Worm (Caenorhabditis elegans) whole organism, L4 larva: Measurements from ENCODE around the gene C34D4.2.

Source experiments
- F10B5.3 ChIP-seq: sonication (generic microtip); optimal IDR thresholded peaks from 2 replicates; lab custom pipeline; 2016; ENCODE audit warnings: mild to moderate bottlenecking, missing genetic modification characterization, missing compliant biosample characterization
- R02D3.7 ChIP-seq: fragments of 150-350 bp; sonication (generic microtip); optimal IDR thresholded peaks from 3 replicates; lab custom pipeline; 2014; ENCODE audit warnings: missing biosample characterization, missing genetic modification characterization
- T20F7.1 ChIP-seq: fragments of 200-800 bp; sonication (Bioruptor generic); optimal IDR thresholded peaks from 2 replicates; lab custom pipeline; 2018; ENCODE audit warnings: mild to moderate bottlenecking, missing genetic modification characterization, missing compliant biosample characterization
- T26A8.4 ChIP-seq: fragments of 200-800 bp; sonication (Bioruptor generic); IDR thresholded peaks from 2 replicates; pipeline ENCODE4 v1.3.6; 2022; ENCODE audit warnings: missing genetic modification characterization, missing compliant biosample characterization
- Y105C5A.15 ChIP-seq: fragments of 200-800 bp; sonication (Bioruptor generic); IDR thresholded peaks from 2 replicates; pipeline ENCODE4 v1.3.6; 2022; ENCODE audit warnings: missing genetic modification characterization, missing compliant biosample characterization
- Y75B8A.6 ChIP-seq: fragments of 200-800 bp; sonication (Bioruptor generic); IDR thresholded peaks from 2 replicates; pipeline ENCODE4 v1.3.6; 2022; ENCODE audit warnings: missing genetic modification reagents, missing genetic modification characterization, missing compliant biosample characterization
- aha-1 ChIP-seq: fragments of 150-350 bp; peaks from one replicate; lab custom pipeline; 2014; ENCODE audit warnings: missing biosample characterization, missing genetic modification characterization
- arid-1 ChIP-seq: fragments of 200-800 bp; sonication (Bioruptor generic); conservative IDR thresholded peaks from 2 replicates; pipeline ENCODE4 v1.3.6; 2022; ENCODE audit warnings: missing genetic modification reagents, missing genetic modification characterization, missing compliant biosample characterization
- attf-4 ChIP-seq: sonication (generic microtip); optimal IDR thresholded peaks from 3 replicates; lab custom pipeline; 2017; ENCODE audit warnings: missing biosample characterization, missing genetic modification characterization
- ceh-20 ChIP-seq: fragments of 200-800 bp; sonication (Bioruptor generic); IDR thresholded peaks from 2 replicates; pipeline ENCODE4 v1.3.6; 2022; ENCODE audit warnings: missing genetic modification reagents, missing genetic modification characterization, missing compliant biosample characterization
- ceh-44 ChIP-seq: fragments of 200-800 bp; sonication (Bioruptor generic); IDR thresholded peaks from 2 replicates; pipeline ENCODE4 v1.3.6; 2022; ENCODE audit warnings: missing genetic modification reagents, missing genetic modification characterization, missing compliant biosample characterization
- ceh-82 ChIP-seq: sonication (generic microtip); optimal IDR thresholded peaks from 2 replicates; lab custom pipeline; 2017; ENCODE audit warnings: missing biosample characterization, missing genetic modification characterization
- cey-2 ChIP-seq: sonication (generic microtip); optimal IDR thresholded peaks from 3 replicates; lab custom pipeline; 2017; ENCODE audit warnings: missing genetic modification characterization, mild to moderate bottlenecking, missing compliant biosample characterization, antibody characterized with exemption, borderline replicate concordance; ENCODE audit not compliant: insufficient read depth
- dmd-6 ChIP-seq: fragments of 200-800 bp; sonication (Bioruptor generic); IDR thresholded peaks from 2 replicates; pipeline ENCODE4 v1.3.6; 2022; ENCODE audit warnings: missing genetic modification reagents, missing genetic modification characterization, missing compliant biosample characterization
- dmd-8 ChIP-seq: fragments of 200-800 bp; sonication (Bioruptor generic); IDR thresholded peaks from 2 replicates; pipeline ENCODE4 v1.3.6; 2022; ENCODE audit warnings: missing genetic modification characterization, missing compliant biosample characterization
- dmd-9 ChIP-seq: fragments of 200-800 bp; sonication (Bioruptor generic); IDR thresholded peaks from 2 replicates; pipeline ENCODE4 v1.3.6; 2022; ENCODE audit warnings: missing genetic modification reagents, missing genetic modification characterization, missing compliant biosample characterization
- duxl-1 ChIP-seq: sonication (generic microtip); optimal IDR thresholded peaks from 2 replicates; lab custom pipeline; 2016; ENCODE audit warnings: mild to moderate bottlenecking, missing genetic modification characterization, moderate library complexity, missing compliant biosample characterization; ENCODE audit not compliant: poor library complexity
- dve-1 ChIP-seq: sonication (generic microtip); optimal IDR thresholded peaks from 2 replicates; lab custom pipeline; 2017; ENCODE audit warnings: antibody characterized with exemption, mild to moderate bottlenecking, missing genetic modification characterization, missing compliant biosample characterization; ENCODE audit not compliant: insufficient read depth
- fkh-10 ChIP-seq: fragments of 150-350 bp; optimal IDR thresholded peaks from 2 replicates; lab custom pipeline; 2014; ENCODE audit warnings: missing biosample characterization, missing genetic modification reagents, missing genetic modification characterization
- hlh-11 ChIP-seq: fragments of 200-800 bp; sonication (Bioruptor generic); optimal IDR thresholded peaks from 2 replicates; lab custom pipeline; 2018; ENCODE audit warnings: mild to moderate bottlenecking, missing genetic modification characterization, missing compliant biosample characterization
- hlh-30 ChIP-seq: sonication (generic microtip); optimal IDR thresholded peaks from 2 replicates; lab custom pipeline; 2017; ENCODE audit warnings: antibody characterized with exemption, mild to moderate bottlenecking, missing genetic modification characterization, missing compliant biosample characterization; ENCODE audit not compliant: insufficient read depth
- lin-1 ChIP-seq: fragments of 200-800 bp; sonication (Bioruptor generic); IDR thresholded peaks from 2 replicates; pipeline ENCODE4 v1.3.6; 2022; ENCODE audit warnings: missing genetic modification reagents, missing genetic modification characterization, missing compliant biosample characterization
- lin-29 ChIP-seq: fragments of 200-800 bp; sonication (Bioruptor generic); IDR thresholded peaks from 2 replicates; pipeline ENCODE4 v1.3.6; 2022; ENCODE audit warnings: missing genetic modification reagents, missing genetic modification characterization, missing compliant biosample characterization
- lsy-2 ChIP-seq, 2 experiments: fragments of 150-350 bp in 1 of 2; sonication (generic microtip) in 1 of 2; optimal IDR thresholded peaks; 2 replicates each; lab custom pipeline; 2014 to 2017; ENCODE audit warnings: missing biosample characterization in 2 of 2, missing genetic modification characterization in 2 of 2
- mdl-1 ChIP-seq, 2 experiments: fragments of 150-350 bp in 1 of 2; sonication (generic microtip) in 1 of 2; optimal IDR thresholded peaks; 2 replicates each; lab custom pipeline; 2014 to 2017; ENCODE audit warnings: missing biosample characterization in 2 of 2, missing genetic modification characterization in 2 of 2
- mdt-29 ChIP-seq: fragments of 200-800 bp; sonication (Bioruptor generic); IDR thresholded peaks from 2 replicates; pipeline ENCODE4 v1.3.6; 2022; ENCODE audit warnings: missing genetic modification reagents, missing genetic modification characterization, missing compliant biosample characterization
- mep-1 ChIP-seq: fragments of 150-350 bp; sonication (generic microtip); optimal IDR thresholded peaks from 3 replicates; lab custom pipeline; 2014; ENCODE audit warnings: missing biosample characterization, missing genetic modification characterization
- nhr-11 ChIP-seq: fragments of 150-350 bp; optimal IDR thresholded peaks from 2 replicates; lab custom pipeline; 2014; ENCODE audit warnings: missing biosample characterization, missing genetic modification characterization
- nhr-237 ChIP-seq: sonication (generic microtip); optimal IDR thresholded peaks from 2 replicates; lab custom pipeline; 2017; ENCODE audit warnings: missing biosample characterization, missing genetic modification characterization
- nhr-25 ChIP-seq: sonication (generic microtip); optimal IDR thresholded peaks from 2 replicates; lab custom pipeline; 2017; ENCODE audit warnings: missing genetic modification characterization, mild to moderate bottlenecking, missing compliant biosample characterization, antibody characterized with exemption, moderate library complexity, borderline replicate concordance; ENCODE audit not compliant: insufficient read depth
- nhr-28 ChIP-seq: fragments of 150-350 bp; optimal IDR thresholded peaks from 2 replicates; lab custom pipeline; 2014; ENCODE audit warnings: missing biosample characterization, missing genetic modification characterization
- nhr-41 ChIP-seq: fragments of 200-800 bp; sonication (Bioruptor generic); IDR thresholded peaks from 2 replicates; pipeline ENCODE4 v1.3.6; 2022; ENCODE audit warnings: missing genetic modification reagents, missing genetic modification characterization, missing compliant biosample characterization
- nhr-42 ChIP-seq: fragments of 200-800 bp; sonication (Bioruptor generic); IDR thresholded peaks from 2 replicates; pipeline ENCODE4 v1.3.6; 2022; ENCODE audit warnings: missing genetic modification characterization, missing compliant biosample characterization
- nhr-48 ChIP-seq: sonication (generic microtip); optimal IDR thresholded peaks from 2 replicates; lab custom pipeline; 2016; ENCODE audit warnings: mild to moderate bottlenecking, missing genetic modification characterization, missing compliant biosample characterization
- nhr-77 ChIP-seq: fragments of 150-350 bp; optimal IDR thresholded peaks from 2 replicates; lab custom pipeline; 2014; ENCODE audit warnings: missing biosample characterization, missing genetic modification characterization
- php-3 ChIP-seq: fragments of 200-800 bp; sonication (Bioruptor generic); IDR thresholded peaks from 2 replicates; pipeline ENCODE4 v1.3.6; 2022; ENCODE audit warnings: missing genetic modification reagents, missing genetic modification characterization, missing compliant biosample characterization
- pqm-1 ChIP-seq: sonication (generic microtip); optimal IDR thresholded peaks from 2 replicates; lab custom pipeline; 2017; ENCODE audit warnings: missing biosample characterization, missing genetic modification characterization
- skn-1 ChIP-seq: fragments of 150-350 bp; optimal IDR thresholded peaks from 2 replicates; lab custom pipeline; 2014; ENCODE audit warnings: missing biosample characterization, missing genetic modification characterization
- tag-97 ChIP-seq: fragments of 200-800 bp; sonication (Bioruptor generic); IDR thresholded peaks from 2 replicates; pipeline ENCODE4 v1.3.6; 2022; ENCODE audit warnings: missing genetic modification characterization, missing compliant biosample characterization
- unc-39 ChIP-seq: sonication (generic microtip); optimal IDR thresholded peaks from 2 replicates; lab custom pipeline; 2017; ENCODE audit warnings: missing biosample characterization, missing genetic modification characterization
- unc-62 ChIP-seq, 3 experiments: fragments of 150-350 bp in 1 of 3; sonication (generic microtip); optimal IDR thresholded peaks in 2 of 3; peaks in 1 of 3; 1 replicate in 1 of 3; 2 replicates in 2 of 3; lab custom pipeline; 2014 to 2017; ENCODE audit warnings: missing biosample characterization in 3 of 3, missing genetic modification characterization in 3 of 3, missing genetic modification reagents in 3 of 3, missing genotype in 1 of 3
- vab-7 ChIP-seq: fragments of 200-800 bp; sonication (Bioruptor generic); IDR thresholded peaks from 2 replicates; pipeline ENCODE4 v1.3.6; 2022; ENCODE audit warnings: missing genetic modification reagents, missing genetic modification characterization, missing compliant biosample characterization
- zfp-2 ChIP-seq: sonication (generic microtip); optimal IDR thresholded peaks from 2 replicates; lab custom pipeline; 2016; ENCODE audit warnings: mild to moderate bottlenecking, missing genetic modification characterization, missing compliant biosample characterization
- zfp-3 ChIP-seq: fragments of 200-800 bp; sonication (Bioruptor generic); conservative IDR thresholded peaks from 2 replicates; pipeline ENCODE4 v1.3.6; 2022; ENCODE audit warnings: missing genetic modification reagents, missing genetic modification characterization, missing compliant biosample characterization
- zip-11 ChIP-seq: fragments of 200-800 bp; sonication (Bioruptor generic); IDR thresholded peaks from 2 replicates; pipeline ENCODE4 v1.3.6; 2022; ENCODE audit warnings: missing genetic modification characterization, missing compliant biosample characterization

C34D4.2 gene

ce11 chrIV:7188528-7189422 lies 34.3 kb downstream of the C34D4.2 start, which contains the start of gene srlf-7 (continued):
- TF ChIP-seq nhr-42 (GFP tag; lab: Robert Waterston, UW) (no peak), nhr-41 (peak; percentile 68; the same call in 1 of the 2 replicates), T26A8.4 (GFP tag; lab: Robert Waterston, UW) (no peak), dve-1 (tag; lab: Kevin White, UChicago) (peak; percentile 98), nhr-237 (no peak), nhr-48 (tag; lab: Kevin White, UChicago) (peak; percentile 87), ceh-20 (GFP tag; lab: Robert Waterston, UW) (0 out of 2 replicates have a peak, but pooled peaks have one; percentile 19), zfp-3 (GFP tag; lab: Robert Waterston, UW) (no peak), dmd-9 (GFP tag; lab: Robert Waterston, UW) (no peak), lsy-2 (tag; optimal IDR thresholded peaks at IDR 0.05; lab: Kevin White, UChicago) (peak in 1 of 2 experiments; percentile 48), nhr-11 (tag; lab: Kevin White, UChicago) (peak; percentile 32), zfp-2 (tag; lab: Kevin White, UChicago) (no peak), hlh-11 (tag; lab: Kevin White, UChicago) (peak; percentile 95), mep-1 (tag; lab: Kevin White, UChicago) (peak; percentile 70), dmd-6 (GFP tag; lab: Robert Waterston, UW) (peak; percentile 98), nhr-28 (tag; lab: Kevin White, UChicago) (peak; percentile 99), zip-11 (GFP tag; lab: Robert Waterston, UW) (no peak), php-3 (peak; percentile 92), Y105C5A.15 (GFP tag; lab: Robert Waterston, UW) (no peak), mdl-1 (tag; optimal IDR thresholded peaks at IDR 0.05; lab: Kevin White, UChicago) (peak; percentile 0 to 87), cey-2 (tag; lab: Kevin White, UChicago) (peak; percentile 36), nhr-25 (tag; lab: Kevin White, UChicago) (no peak), lin-1 (GFP tag; lab: Robert Waterston, UW) (peak; percentile 97), Y75B8A.6 (GFP tag; lab: Robert Waterston, UW) (no peak), tag-97 (GFP tag; lab: Robert Waterston, UW) (no peak), nhr-77 (tag; lab: Kevin White, UChicago) (peak; percentile 95), fkh-10 (peak; percentile 41), hlh-30 (peak; percentile 77), ceh-44 (GFP tag; lab: Robert Waterston, UW) (no peak)
- TF ChIP-seq, all 104 proteins: peak for 30

ce11 chrIV:7190409-7190808 lies 36.0 kb downstream of the C34D4.2 start:
- TF ChIP-seq T26A8.4 (GFP tag; lab: Robert Waterston, UW) = no peak
- no peak for TF ChIP-seq nhr-11 (tag; lab: Kevin White, UChicago)
- TF ChIP-seq lin-29 (GFP tag; lab: Robert Waterston, UW) = no peak
- no peak for TF ChIP-seq dmd-8 (GFP tag; lab: Robert Waterston, UW)
- peak; percentile 72 for TF ChIP-seq nhr-48 (tag; lab: Kevin White, UChicago)
- no peak for TF ChIP-seq tag-97 (GFP tag; lab: Robert Waterston, UW)
- peak; percentile 63 for TF ChIP-seq T20F7.1 (GFP tag; lab: Kevin White, UChicago)
- peak; percentile 89 for TF ChIP-seq dmd-6 (GFP tag; lab: Robert Waterston, UW)
- peak; percentile 81 for TF ChIP-seq hlh-11 (tag; lab: Kevin White, UChicago)
- TF ChIP-seq skn-1 (tag; lab: Kevin White, UChicago) = no peak
- TF ChIP-seq aha-1 = peak; percentile 80
- TF ChIP-seq mdt-29 (GFP tag; lab: Robert Waterston, UW) = no peak
- TF ChIP-seq cey-2 (tag; lab: Kevin White, UChicago) = no peak
- TF ChIP-seq lsy-2 (tag; optimal IDR thresholded peaks at IDR 0.05; lab: Kevin White, UChicago) = no peak
- no peak for TF ChIP-seq nhr-42 (GFP tag; lab: Robert Waterston, UW)
- TF ChIP-seq pqm-1 = peak; percentile 93
- no peak for TF ChIP-seq F10B5.3 (tag; lab: Kevin White, UChicago)
- no peak for TF ChIP-seq vab-7 (GFP tag; lab: Robert Waterston, UW)
- TF ChIP-seq attf-4 (tag; lab: Kevin White, UChicago) = no peak
- TF ChIP-seq unc-39 = no peak
- no peak for TF ChIP-seq ceh-82 (tag; lab: Kevin White, UChicago)
- TF ChIP-seq R02D3.7 = no peak
- TF ChIP-seq duxl-1 (tag; lab: Kevin White, UChicago) = no peak
- peak in 1 of 2 experiments; percentile 28 for TF ChIP-seq unc-62 (GFP tag; optimal IDR thresholded peaks at IDR 0.05 in 1 of 2; lab: Kevin White, UChicago)
- no peak for TF ChIP-seq unc-62 (tag; optimal IDR thresholded peaks at IDR 0.05; lab: Kevin White, UChicago)
- peak; percentile 89 for TF ChIP-seq dve-1 (tag; lab: Kevin White, UChicago)
- TF ChIP-seq arid-1 (GFP tag; lab: Robert Waterston, UW) = no peak
